Worm (Caenorhabditis elegans) whole organism, late embryonic: ENCODE data around the gene srw-34.

Experiments used
- ceh-34 ChIP-seq: sonication (generic microtip); optimal IDR thresholded peaks from 2 replicates; lab custom pipeline; 2016; ENCODE audit warnings: mild to moderate bottlenecking, missing genetic modification characterization, missing compliant biosample characterization
- ceh-9 ChIP-seq: sonication (generic microtip); optimal IDR thresholded peaks from 2 replicates; lab custom pipeline; 2016; ENCODE audit warnings: mild to moderate bottlenecking, missing genetic modification characterization, inconsistent platforms, missing compliant biosample characterization
- elt-2 ChIP-seq: sonication (generic microtip); optimal IDR thresholded peaks from 2 replicates; lab custom pipeline; 2016; ENCODE audit warnings: missing genetic modification reagents, missing genetic modification characterization, missing compliant biosample characterization
- hlh-30 ChIP-seq: sonication (generic microtip); optimal IDR thresholded peaks from 2 replicates; lab custom pipeline; 2017; ENCODE audit warnings: antibody characterized with exemption, missing genetic modification characterization, missing compliant biosample characterization; ENCODE audit not compliant: insufficient read depth
- nfya-1 ChIP-seq: sonication (generic microtip); optimal IDR thresholded peaks from 2 replicates; lab custom pipeline; 2017; ENCODE audit warnings: missing genetic modification characterization, mild to moderate bottlenecking, missing compliant biosample characterization, antibody characterized with exemption, moderate library complexity
- nhr-232 ChIP-seq: sonication (generic microtip); optimal IDR thresholded peaks from 2 replicates; lab custom pipeline; 2016; ENCODE audit warnings: missing genetic modification characterization, missing compliant biosample characterization
- pqm-1 ChIP-seq: sonication (generic microtip); optimal IDR thresholded peaks from 2 replicates; lab custom pipeline; 2016; ENCODE audit warnings: missing genetic modification characterization, missing compliant biosample characterization

DNA sequence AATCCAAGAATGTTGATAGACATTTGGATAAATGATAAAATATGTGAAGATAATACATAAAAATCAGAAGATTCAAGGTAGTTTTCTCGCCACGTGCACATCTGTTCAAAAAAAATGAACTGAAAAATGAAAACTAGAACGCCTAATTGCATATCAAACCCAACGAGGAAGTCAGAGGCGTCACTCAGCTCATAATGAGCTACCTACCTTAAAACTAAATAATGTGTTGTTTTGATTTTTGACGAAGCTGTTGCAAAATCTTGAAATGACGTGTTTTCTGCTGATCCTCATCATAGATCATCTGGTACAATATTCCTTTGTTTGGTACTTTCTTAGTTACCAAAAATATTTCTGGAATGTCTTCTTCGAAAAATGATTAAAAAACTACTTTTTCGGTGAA is 51.2 kb downstream of the srw-34 start, which contains the start of gene srh-138:
- TF ChIP-seq ceh-9 (no peak), ceh-34 (tag; lab: Kevin White, UChicago) (no peak), nfya-1 (tag; lab: Kevin White, UChicago) (no peak), pqm-1 (tag; lab: Kevin White, UChicago) (no peak), elt-2 (tag; lab: Kevin White, UChicago) (no peak), hlh-30 (no peak), nhr-232 (tag; lab: Kevin White, UChicago) (no peak)
